Fruit fly (Drosophila melanogaster) whole organism, wandering third instar larva: ENCODE measurements around the gene CG14960.

Source experiments
- Abd-B ChIP-seq: fragments of >200 bp; optimal IDR thresholded peaks from 2 replicates; lab custom pipeline; 2017; ENCODE audit warnings: missing biosample characterization, missing genetic modification characterization
- CG32264 ChIP-seq: fragments of 200-800 bp; sonication (Bioruptor generic); optimal IDR thresholded peaks from 2 replicates; lab custom pipeline; 2016; ENCODE audit warnings: missing biosample characterization, missing genetic modification characterization
- CG9705 ChIP-seq: fragments of 200-800 bp; sonication (Bioruptor generic); optimal IDR thresholded peaks from 2 replicates; lab custom pipeline; 2018; ENCODE audit warnings: missing biosample characterization, mild to moderate bottlenecking, missing genetic modification characterization
- CrebA ChIP-seq: fragments of 200-800 bp; sonication (Bioruptor generic); optimal IDR thresholded peaks from 2 replicates; lab custom pipeline; 2016; ENCODE audit warnings: missing biosample characterization, mild to moderate bottlenecking, missing genetic modification characterization, borderline replicate concordance
- Dfd ChIP-seq: fragments of >200 bp; optimal IDR thresholded peaks from 2 replicates; lab custom pipeline; 2017; ENCODE audit warnings: missing biosample characterization, missing genetic modification characterization
- Dif ChIP-seq: fragments of 200-275, 200-300 bp; sonication (Bioruptor generic); optimal IDR thresholded peaks from 2 replicates; lab custom pipeline; 2018; ENCODE audit warnings: missing biosample characterization, missing genetic modification characterization; ENCODE audit not compliant: partially characterized antibody
- GATAd ChIP-seq: sonication (Bioruptor generic); optimal IDR thresholded peaks from 2 replicates; lab custom pipeline; 2016; ENCODE audit warnings: missing biosample characterization, missing genetic modification characterization
- HLH106 ChIP-seq: fragments of 200-800 bp; optimal IDR thresholded peaks from 3 replicates; lab custom pipeline; 2019; ENCODE audit warnings: missing biosample characterization, mild to moderate bottlenecking, missing genetic modification characterization, moderate library complexity
- Hnf4 ChIP-seq: fragments of 200-800 bp; sonication (Bioruptor generic); optimal IDR thresholded peaks from 2 replicates; lab custom pipeline; 2016; ENCODE audit warnings: missing biosample characterization, mild to moderate bottlenecking, missing genetic modification characterization
- Hr78 ChIP-seq: fragments of >200 bp; optimal IDR thresholded peaks from 2 replicates; lab custom pipeline; 2017; ENCODE audit warnings: missing biosample characterization, missing genetic modification characterization
- Hr83 ChIP-seq: fragments of 200-300 bp; sonication (Bioruptor generic); optimal IDR thresholded peaks from 2 replicates; lab custom pipeline; 2016; ENCODE audit warnings: missing biosample characterization, mild to moderate bottlenecking, missing genetic modification characterization, moderate library complexity; ENCODE audit not compliant: poor library complexity, severe bottlenecking
- Jra ChIP-seq: sonication (Bioruptor generic); optimal IDR thresholded peaks from 2 replicates; lab custom pipeline; 2016; ENCODE audit warnings: missing biosample characterization, missing genetic modification characterization
- Mio ChIP-seq: sonication (Bioruptor generic); optimal IDR thresholded peaks from 2 replicates; lab custom pipeline; 2016; ENCODE audit warnings: missing biosample characterization, missing genetic modification characterization
- Myc ChIP-seq: fragments of >200 bp; optimal IDR thresholded peaks from 2 replicates; lab custom pipeline; 2017
- N ChIP-seq: fragments of >200 bp; optimal IDR thresholded peaks from 2 replicates; lab custom pipeline; 2018; ENCODE audit warnings: missing biosample characterization, missing external identifiers, missing genetic modification characterization
- OdsH ChIP-seq: fragments of 200-800 bp; sonication (Bioruptor generic); optimal IDR thresholded peaks from 2 replicates; lab custom pipeline; 2016; ENCODE audit warnings: missing biosample characterization, mild to moderate bottlenecking, missing genetic modification characterization
- Rel ChIP-seq, 2 experiments: fragments of 200-800 bp; sonication (Bioruptor generic) in 1 of 2; optimal IDR thresholded peaks; 2 replicates in 1 of 2; 3 replicates in 1 of 2; lab custom pipeline; 2016 to 2019; ENCODE audit warnings: mild to moderate bottlenecking in 2 of 2, missing biosample characterization in 2 of 2, missing genetic modification characterization in 2 of 2, moderate library complexity in 1 of 2
- Sp1 ChIP-seq: fragments of 200-800 bp; sonication (Bioruptor generic); optimal IDR thresholded peaks from 3 replicates; lab custom pipeline; 2019; ENCODE audit warnings: missing biosample characterization, mild to moderate bottlenecking, missing genetic modification characterization, moderate library complexity
- Vsx2 ChIP-seq: fragments of 200-300, 225-300 bp; sonication (Bioruptor generic); optimal IDR thresholded peaks from 2 replicates; lab custom pipeline; 2018; ENCODE audit warnings: missing biosample characterization, missing genetic modification characterization; ENCODE audit not compliant: partially characterized antibody
- br ChIP-seq: fragments of 200-800 bp; sonication (Bioruptor generic); optimal IDR thresholded peaks from 2 replicates; lab custom pipeline; 2016; ENCODE audit warnings: missing biosample characterization, missing genetic modification characterization
- brk ChIP-seq: fragments of 200-800 bp; sonication (Bioruptor generic); optimal IDR thresholded peaks from 2 replicates; lab custom pipeline; 2016; ENCODE audit warnings: missing biosample characterization, mild to moderate bottlenecking, missing genetic modification characterization
- dl ChIP-seq, 2 experiments: fragments of 175-275, 200-275 bp in 1 of 2; fragments of 200-275 bp in 1 of 2; sonication (Bioruptor generic); optimal IDR thresholded peaks; lab custom pipeline; 2018; ENCODE audit warnings: mild to moderate bottlenecking in 2 of 2, missing biosample characterization in 2 of 2, missing genetic modification characterization in 2 of 2, moderate library complexity in 2 of 2; ENCODE audit not compliant: partially characterized antibody in 2 of 2, insufficient read depth in 1 of 2
- dmrt93B ChIP-seq: fragments of 200-800 bp; sonication (Bioruptor generic); optimal IDR thresholded peaks from 2 replicates; lab custom pipeline; 2018; ENCODE audit warnings: missing biosample characterization, mild to moderate bottlenecking, missing genetic modification characterization
- dsf ChIP-seq: sonication (Bioruptor generic); optimal IDR thresholded peaks from 2 replicates; lab custom pipeline; 2016; ENCODE audit warnings: missing biosample characterization, missing genetic modification characterization, borderline replicate concordance
- ey ChIP-seq: fragments of 200-800 bp; sonication (Bioruptor generic); optimal IDR thresholded peaks from 2 replicates; lab custom pipeline; 2016; ENCODE audit warnings: missing biosample characterization, missing genetic modification characterization
- foxo ChIP-seq, 2 experiments: fragments of 200-800 bp; sonication (Bioruptor generic); optimal IDR thresholded peaks; 2 replicates in 1 of 2; 3 replicates in 1 of 2; lab custom pipeline; 2016 to 2017; ENCODE audit warnings: missing biosample characterization in 2 of 2, missing genetic modification characterization in 2 of 2
- fru ChIP-seq: fragments of 200-800 bp; sonication (Bioruptor generic); optimal IDR thresholded peaks from 3 replicates; lab custom pipeline; 2016; ENCODE audit warnings: missing biosample characterization, mild to moderate bottlenecking, missing genetic modification characterization
- h ChIP-seq: fragments of 200-800 bp; sonication (Bioruptor generic); optimal IDR thresholded peaks from 3 replicates; lab custom pipeline; 2016; ENCODE audit warnings: missing biosample characterization, mild to moderate bottlenecking, missing genetic modification characterization
- jim ChIP-seq: fragments of 175-275, 200-325 bp; sonication (Bioruptor generic); optimal IDR thresholded peaks from 2 replicates; lab custom pipeline; 2016; ENCODE audit warnings: missing biosample characterization, mild to moderate bottlenecking, missing genetic modification characterization
- lola ChIP-seq: fragments of >200 bp; optimal IDR thresholded peaks from 2 replicates; lab custom pipeline; 2017; ENCODE audit warnings: missing biosample characterization, missing genetic modification characterization
- pan ChIP-seq: fragments of >200 bp; optimal IDR thresholded peaks from 2 replicates; lab custom pipeline; 2017
- psq ChIP-seq: fragments of 200-800 bp; sonication (Bioruptor generic); optimal IDR thresholded peaks from 3 replicates; lab custom pipeline; 2017; ENCODE audit warnings: missing biosample characterization, mild to moderate bottlenecking, missing genetic modification characterization, moderate library complexity
- rgr ChIP-seq: fragments of 200-800 bp; sonication (Bioruptor generic); optimal IDR thresholded peaks from 3 replicates; lab custom pipeline; 2016; ENCODE audit warnings: missing biosample characterization, mild to moderate bottlenecking, missing genetic modification characterization
- sage ChIP-seq: fragments of 200-800 bp; sonication (Bioruptor generic); optimal IDR thresholded peaks from 2 replicates; lab custom pipeline; 2016; ENCODE audit warnings: missing biosample characterization, mild to moderate bottlenecking, missing genetic modification characterization
- sv ChIP-seq: fragments of 200-800 bp; sonication (Bioruptor generic); optimal IDR thresholded peaks from 3 replicates; lab custom pipeline; 2016; ENCODE audit warnings: missing biosample characterization, missing genetic modification characterization
- tai ChIP-seq: sonication (Bioruptor generic); optimal IDR thresholded peaks from 2 replicates; lab custom pipeline; 2016; ENCODE audit warnings: missing biosample characterization, missing genetic modification characterization
- usp ChIP-seq: fragments of >200 bp; optimal IDR thresholded peaks from 2 replicates; lab custom pipeline; 2017; ENCODE audit warnings: missing biosample characterization, missing genetic modification characterization
- woc ChIP-seq: sonication (Bioruptor generic); optimal IDR thresholded peaks from 2 replicates; lab custom pipeline; 2016; ENCODE audit warnings: missing biosample characterization, mild to moderate bottlenecking, missing genetic modification characterization

The CG14960 gene

DNA sequence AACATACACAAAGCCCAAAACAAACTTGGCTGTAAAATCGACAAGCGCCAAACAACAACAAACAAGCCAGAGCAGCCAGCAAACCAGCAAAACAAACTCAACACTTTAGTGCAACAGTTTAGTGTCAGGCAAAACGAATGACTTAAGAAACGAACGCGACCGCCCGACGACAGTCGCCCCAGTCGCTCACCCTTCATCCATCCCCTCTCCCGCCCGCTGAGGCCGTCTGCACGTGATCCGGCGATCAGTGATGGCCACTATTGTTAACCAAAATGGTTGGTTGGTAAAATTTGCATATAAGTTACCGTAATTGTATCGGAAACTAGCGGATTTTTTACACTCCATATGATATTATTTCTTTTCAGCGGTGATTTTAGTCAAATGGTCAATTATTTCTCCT lies 17.2 kb upstream of the CG14960 start:
- peak; percentile 59 for TF ChIP-seq Vsx2
- TF ChIP-seq Rel (GFP tag; optimal IDR thresholded peaks at IDR 0.05; lab: Kevin White, UChicago): no peak
- no peak for TF ChIP-seq Rel (tag; optimal IDR thresholded peaks at IDR 0.05; lab: Kevin White, UChicago)
- peak in 1 of 2 experiments; percentile 25 for TF ChIP-seq dl (GFP tag; optimal IDR thresholded peaks at IDR 0.05; lab: Kevin White, UChicago; ENCODE audit: insufficient read depth in 1 of 2, partially characterized antibody in 2 of 2)
- TF ChIP-seq Dif (GFP tag; lab: Kevin White, UChicago): peak; percentile 55
- peak; percentile 62 for TF ChIP-seq woc (GFP tag; lab: Kevin White, UChicago)
- TF ChIP-seq fru (GFP tag; lab: Kevin White, UChicago): no peak
- no peak for TF ChIP-seq N
- no peak for TF ChIP-seq psq (GFP tag; lab: Kevin White, UChicago)

DNA sequence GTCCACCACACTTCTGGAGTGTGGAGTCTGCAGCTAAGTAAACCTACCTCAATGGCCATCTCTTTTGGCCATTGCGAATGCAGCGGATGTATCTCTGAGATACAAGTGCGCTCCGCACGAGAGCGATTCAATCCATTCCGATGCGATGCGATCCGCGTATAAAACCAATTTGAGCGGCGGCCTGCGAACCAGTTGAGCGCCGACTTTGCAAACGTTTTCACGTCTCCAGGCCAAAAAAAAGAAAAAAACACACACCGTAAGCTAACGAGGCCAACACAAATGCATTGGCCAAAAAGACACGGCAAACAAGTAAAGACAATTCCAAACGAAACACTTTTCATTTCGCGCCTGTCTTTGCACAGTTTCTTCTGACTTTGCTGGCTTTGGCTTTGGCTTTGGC lies 13.1 kb upstream of the CG14960 start, which contains the start of gene ckd:
Gene ckd (plus strand): TSS at position 189 of the 400 bp plus-strand sequence.
- TF ChIP-seq ey (no peak), Vsx2 (peak; percentile 38), Dfd (no peak), dl (GFP tag; optimal IDR thresholded peaks at IDR 0.05; lab: Kevin White, UChicago; ENCODE audit: insufficient read depth in 1 of 2, partially characterized antibody in 2 of 2) (peak; percentile 59 to 66), Dif (GFP tag; lab: Kevin White, UChicago) (peak; percentile 71), OdsH (GFP tag; lab: Kevin White, UChicago) (peak; percentile 32), Sp1 (GFP tag; lab: Kevin White, UChicago) (peak; percentile 14), fru (GFP tag; lab: Kevin White, UChicago) (peak; percentile 1), CrebA (GFP tag; lab: Kevin White, UChicago) (peak; percentile 5)
- TF ChIP-seq, all 38 proteins: peak for 7

DNA sequence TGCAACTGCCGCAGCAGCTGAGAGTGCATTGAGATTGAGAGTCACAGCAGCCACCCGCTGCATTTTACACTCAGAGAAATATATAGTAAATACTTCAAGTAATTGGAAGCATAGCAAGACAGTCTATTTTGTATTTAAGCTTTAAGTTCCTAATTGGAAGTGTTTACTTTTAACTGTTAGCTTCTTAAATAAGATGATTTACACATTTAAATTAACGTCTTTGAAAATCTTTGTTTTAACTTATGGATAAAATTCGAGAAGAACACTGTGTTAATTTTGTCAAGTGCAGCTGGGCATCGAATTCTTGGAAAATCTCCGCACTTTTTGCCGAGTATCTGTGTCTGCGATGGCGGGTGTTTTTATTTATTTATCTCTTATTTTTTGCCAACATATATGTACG lies 11.1 kb upstream of the CG14960 start:
- TF ChIP-seq sage (GFP tag; lab: Kevin White, UChicago) (peak; percentile 15), tai (GFP tag; lab: Kevin White, UChicago) (no peak), woc (GFP tag; lab: Kevin White, UChicago) (peak; percentile 30), Dfd (no peak), jim (GFP tag; lab: Kevin White, UChicago) (no peak), Jra (no peak), Sp1 (GFP tag; lab: Kevin White, UChicago) (peak; percentile 67), lola (GFP tag; lab: Kevin White, UChicago) (no peak), rgr (GFP tag; lab: Kevin White, UChicago) (peak; percentile 65), CrebA (GFP tag; lab: Kevin White, UChicago) (no peak), Hnf4 (GFP tag; lab: Kevin White, UChicago) (peak; percentile 57), dsf (no peak), Rel (GFP tag; optimal IDR thresholded peaks at IDR 0.05; lab: Kevin White, UChicago) (no peak), Rel (tag; optimal IDR thresholded peaks at IDR 0.05; lab: Kevin White, UChicago) (no peak), sv (GFP tag; lab: Kevin White, UChicago) (no peak), dl (GFP tag; optimal IDR thresholded peaks at IDR 0.05; lab: Kevin White, UChicago; ENCODE audit: insufficient read depth in 1 of 2, partially characterized antibody in 2 of 2) (no peak), Myc (no peak), N (no peak), pan (lab: Kevin White, UChicago) (no peak), psq (GFP tag; lab: Kevin White, UChicago) (peak; percentile 51), ey (peak; percentile 68), fru (GFP tag; lab: Kevin White, UChicago) (peak; percentile 56), GATAd (GFP tag; lab: Kevin White, UChicago) (no peak), Dif (GFP tag; lab: Kevin White, UChicago) (no peak), Hr78 (GFP tag; lab: Kevin White, UChicago) (no peak), foxo (GFP tag; optimal IDR thresholded peaks at IDR 0.05; lab: Kevin White, UChicago) (peak in 1 of 2 experiments; percentile 75), CG9705 (peak; percentile 21), Hr83 (no peak), HLH106 (peak; percentile 81), brk (GFP tag; lab: Kevin White, UChicago) (no peak), dmrt93B (GFP tag; lab: Kevin White, UChicago) (peak; percentile 24), h (GFP tag; lab: Kevin White, UChicago) (peak; percentile 81), OdsH (GFP tag; lab: Kevin White, UChicago) (peak; percentile 67), usp (GFP tag; lab: Kevin White, UChicago) (no peak), Abd-B (GFP tag; lab: Kevin White, UChicago) (no peak), Mio (GFP tag; lab: Kevin White, UChicago) (no peak), Vsx2 (no peak), br (GFP tag; lab: Kevin White, UChicago) (peak; percentile 71), CG32264 (peak; percentile 8)
